Fruit fly (Drosophila melanogaster) whole organism, embryonic: ENCODE data around the gene Oatp33Eb.

ENCODE experiments used
- Atf3 ChIP-seq: fragments of 200-800 bp; sonication (Bioruptor generic); optimal IDR thresholded peaks from 3 replicates; lab custom pipeline; 2016; ENCODE audit warnings: missing biosample characterization, missing genetic modification characterization
- CG10366 ChIP-seq: fragments of 200-800 bp; sonication (Bioruptor generic); IDR thresholded peaks from 2 replicates; pipeline ENCODE4 v1.3.6; 2022; ENCODE audit warnings: missing biosample characterization, missing genetic modification characterization
- CG13775 ChIP-seq: fragments of 200-800 bp; sonication (Bioruptor generic); optimal IDR thresholded peaks from 3 replicates; lab custom pipeline; 2017; ENCODE audit warnings: missing biosample characterization, mild to moderate bottlenecking, missing genetic modification characterization
- CG16813 ChIP-seq: fragments of 200-800 bp; sonication (Bioruptor generic); IDR thresholded peaks from 3 replicates; pipeline ENCODE4 v1.3.6; 2022; ENCODE audit warnings: missing biosample characterization, missing genetic modification characterization; ENCODE audit not compliant: partially characterized antibody
- CG17359 ChIP-seq: fragments of 200-800 bp; sonication (Bioruptor generic); optimal IDR thresholded peaks from 3 replicates; lab custom pipeline; 2018; ENCODE audit warnings: missing biosample characterization, mild to moderate bottlenecking, missing genetic modification characterization, moderate library complexity
- CG17802 ChIP-seq: fragments of 200-800 bp; sonication (Bioruptor generic); optimal IDR thresholded peaks from 2 replicates; lab custom pipeline; 2018; ENCODE audit warnings: missing biosample characterization, mild to moderate bottlenecking, missing genetic modification characterization, moderate library complexity
- CG17829 ChIP-seq: fragments of 200-800 bp; optimal IDR thresholded peaks from 2 replicates; lab custom pipeline; 2019; ENCODE audit warnings: missing biosample characterization, mild to moderate bottlenecking, missing genetic modification characterization, moderate library complexity
- CG17912 ChIP-seq: fragments of 200-800 bp; sonication (Bioruptor generic); optimal IDR thresholded peaks from 2 replicates; lab custom pipeline; 2018; ENCODE audit warnings: missing biosample characterization, mild to moderate bottlenecking, missing genetic modification characterization
- CG3065 ChIP-seq: fragments of 200-800 bp; sonication (Bioruptor generic); optimal IDR thresholded peaks from 2 replicates; lab custom pipeline; 2016; ENCODE audit warnings: missing biosample characterization, missing genetic modification characterization
- CG31365 ChIP-seq: fragments of 200-800 bp; sonication (Bioruptor generic); optimal IDR thresholded peaks from 2 replicates; lab custom pipeline; 2018; ENCODE audit warnings: missing biosample characterization, mild to moderate bottlenecking, missing genetic modification characterization
- CG34422 ChIP-seq: fragments of 200-800 bp; sonication (Bioruptor generic); IDR thresholded peaks from 3 replicates; pipeline ENCODE4 v1.3.6; 2022; ENCODE audit warnings: missing biosample characterization, missing genetic modification characterization
- CG3995 ChIP-seq: fragments of 200-800 bp; sonication (Bioruptor generic); optimal IDR thresholded peaks from 3 replicates; lab custom pipeline; 2016; ENCODE audit warnings: missing biosample characterization, missing genetic modification characterization
- CG4282 ChIP-seq: fragments of 200-800 bp; sonication (Bioruptor generic); optimal IDR thresholded peaks from 2 replicates; lab custom pipeline; 2016; ENCODE audit warnings: missing biosample characterization, missing genetic modification characterization
- CG4707 ChIP-seq: fragments of 200-800 bp; sonication (Bioruptor generic); optimal IDR thresholded peaks from 2 replicates; lab custom pipeline; 2018; ENCODE audit warnings: missing biosample characterization, mild to moderate bottlenecking, missing genetic modification characterization, moderate library complexity
- CG5953 ChIP-seq: fragments of 200-800 bp; sonication (Bioruptor generic); IDR thresholded peaks from 2 replicates; pipeline ENCODE4 v1.3.6; 2022; ENCODE audit warnings: missing biosample characterization, missing genetic modification characterization
- CG6791 ChIP-seq: fragments of 200-800 bp; sonication (Bioruptor generic); IDR thresholded peaks from 3 replicates; pipeline ENCODE4 v1.3.6; 2022; ENCODE audit warnings: missing biosample characterization, missing genetic modification characterization; ENCODE audit not compliant: partially characterized antibody
- CG7357 ChIP-seq: fragments of 200-800 bp; sonication (Bioruptor generic); IDR thresholded peaks from 3 replicates; pipeline ENCODE4 v1.3.6; 2022; ENCODE audit warnings: missing biosample characterization, missing genetic modification characterization
- CG7928 ChIP-seq: fragments of 200-800 bp; sonication (Bioruptor generic); optimal IDR thresholded peaks from 2 replicates; lab custom pipeline; 2017; ENCODE audit warnings: missing biosample characterization, mild to moderate bottlenecking, missing genetic modification characterization
- CG8290 ChIP-seq, 3 experiments: fragments of 200-800 bp; sonication (Bioruptor generic); optimal IDR thresholded peaks; 2 replicates each; lab custom pipeline; 2016 to 2019; ENCODE audit warnings: missing biosample characterization in 3 of 3, missing genetic modification characterization in 3 of 3, mild to moderate bottlenecking in 2 of 3, moderate library complexity in 1 of 3
- CG8388 ChIP-seq: fragments of 200-800 bp; sonication (Bioruptor generic); optimal IDR thresholded peaks from 2 replicates; lab custom pipeline; 2019; ENCODE audit warnings: missing biosample characterization, mild to moderate bottlenecking, missing genetic modification characterization, moderate library complexity
- CTCF ChIP-seq: fragments of 200-800 bp; sonication (Bioruptor generic); optimal IDR thresholded peaks from 2 replicates; lab custom pipeline; 2017; ENCODE audit warnings: missing biosample characterization, mild to moderate bottlenecking, missing genetic modification characterization, moderate library complexity
- Deaf1 ChIP-seq: fragments of 200-800 bp; optimal IDR thresholded peaks from 3 replicates; lab custom pipeline; 2019; ENCODE audit warnings: missing biosample characterization, mild to moderate bottlenecking, missing genetic modification characterization, moderate library complexity
- Dp ChIP-seq: fragments of 200-800 bp; sonication (Bioruptor generic); optimal IDR thresholded peaks from 2 replicates; lab custom pipeline; 2018; ENCODE audit warnings: missing biosample characterization, mild to moderate bottlenecking, missing genetic modification characterization, moderate library complexity
- Elba2 ChIP-seq: fragments of 200-800 bp; sonication (Bioruptor generic); optimal IDR thresholded peaks from 3 replicates; lab custom pipeline; 2016; ENCODE audit warnings: missing biosample characterization, missing genetic modification characterization
- HHEX ChIP-seq: fragments of 200-800 bp; sonication (Bioruptor generic); optimal IDR thresholded peaks from 3 replicates; lab custom pipeline; 2017; ENCODE audit warnings: missing biosample characterization, mild to moderate bottlenecking, missing genetic modification characterization, missing genetic modification reagents
- Lim3 ChIP-seq: fragments of 200-800 bp; sonication (Bioruptor generic); IDR thresholded peaks from 2 replicates; pipeline ENCODE4 v1.3.6; 2022; ENCODE audit warnings: missing biosample characterization, missing genetic modification characterization
- Neu2 ChIP-seq: fragments of 200-800 bp; sonication (Bioruptor generic); optimal IDR thresholded peaks from 3 replicates; lab custom pipeline; 2016; ENCODE audit warnings: missing biosample characterization, missing genetic modification characterization, borderline replicate concordance
- NfI ChIP-seq: fragments of 200-800 bp; sonication (Bioruptor generic); optimal IDR thresholded peaks from 3 replicates; lab custom pipeline; 2018; ENCODE audit warnings: missing biosample characterization, mild to moderate bottlenecking, missing genetic modification characterization, moderate library complexity
- Pdp1 ChIP-seq, 2 experiments: fragments of 200-800 bp; sonication (Bioruptor generic); optimal IDR thresholded peaks; 3 replicates each; lab custom pipeline; 2016; ENCODE audit warnings: missing biosample characterization in 2 of 2, missing genetic modification characterization in 2 of 2, mild to moderate bottlenecking in 1 of 2, moderate library complexity in 1 of 2
- Sry-β ChIP-seq: fragments of 200-800 bp; sonication (Bioruptor generic); optimal IDR thresholded peaks from 2 replicates; lab custom pipeline; 2018; ENCODE audit warnings: missing biosample characterization, mild to moderate bottlenecking, missing genetic modification characterization, moderate library complexity
- Ssrp ChIP-seq: fragments of 200-800 bp; sonication (Bioruptor generic); optimal IDR thresholded peaks from 2 replicates; lab custom pipeline; 2018; ENCODE audit warnings: missing biosample characterization, mild to moderate bottlenecking, missing genetic modification characterization, moderate library complexity
- Tbp ChIP-seq: fragments of >200 bp; optimal IDR thresholded peaks from 2 replicates; lab custom pipeline; 2018; ENCODE audit warnings: missing biosample characterization, missing genetic modification characterization
- Usf ChIP-seq: fragments of 200-800 bp; sonication (Bioruptor generic); optimal IDR thresholded peaks from 2 replicates; lab custom pipeline; 2017; ENCODE audit warnings: missing genotype, missing biosample characterization, missing genetic modification characterization
- btn ChIP-seq: fragments of 200-800 bp; sonication (Bioruptor generic); optimal IDR thresholded peaks from 2 replicates; lab custom pipeline; 2016; ENCODE audit warnings: missing biosample characterization, missing genetic modification characterization
- danr ChIP-seq: fragments of 200-800 bp; sonication (Bioruptor generic); IDR thresholded peaks from 2 replicates; pipeline ENCODE4 v1.3.6; 2022; ENCODE audit warnings: missing biosample characterization, missing genetic modification characterization
- emc ChIP-seq: fragments of 200-800 bp; sonication (Bioruptor generic); optimal IDR thresholded peaks from 2 replicates; lab custom pipeline; 2016; ENCODE audit warnings: missing biosample characterization, missing genetic modification characterization
- ftz-f1 ChIP-seq: fragments of 200-800 bp; sonication (Bioruptor generic); optimal IDR thresholded peaks from 2 replicates; lab custom pipeline; 2016; ENCODE audit warnings: missing biosample characterization, missing genetic modification characterization
- grau ChIP-seq: fragments of 200-800 bp; optimal IDR thresholded peaks from 3 replicates; lab custom pipeline; 2019; ENCODE audit warnings: missing biosample characterization, mild to moderate bottlenecking, missing genetic modification characterization, moderate library complexity
- hb ChIP-seq: fragments of 200-800 bp; sonication (Bioruptor generic); IDR thresholded peaks from 3 replicates; pipeline ENCODE4 v1.3.6; 2022; ENCODE audit warnings: missing biosample characterization, missing genetic modification characterization; ENCODE audit not compliant: partially characterized antibody
- her ChIP-seq: fragments of 200-800 bp; sonication (Bioruptor generic); optimal IDR thresholded peaks from 2 replicates; lab custom pipeline; 2016; ENCODE audit warnings: missing biosample characterization, missing genetic modification characterization
- jigr1 ChIP-seq: fragments of 200-800 bp; sonication (Bioruptor generic); IDR thresholded peaks from 3 replicates; pipeline ENCODE4 v1.3.6; 2022; ENCODE audit warnings: missing biosample characterization, missing genetic modification characterization
- klu ChIP-seq: fragments of 200-800 bp; sonication (Bioruptor generic); IDR thresholded peaks from 2 replicates; pipeline ENCODE4 v1.3.6; 2022; ENCODE audit warnings: missing biosample characterization, missing genetic modification characterization
- maf-S ChIP-seq: fragments of 200-800 bp; sonication (Bioruptor generic); optimal IDR thresholded peaks from 2 replicates; lab custom pipeline; 2016; ENCODE audit warnings: missing biosample characterization, missing genetic modification characterization
- nom ChIP-seq: fragments of 200-800 bp; sonication (Bioruptor generic); optimal IDR thresholded peaks from 2 replicates; lab custom pipeline; 2017; ENCODE audit warnings: missing biosample characterization, missing genetic modification characterization, mild to moderate bottlenecking, moderate library complexity, missing genetic modification reagents
- oc ChIP-seq: fragments of 200-800 bp; sonication (Bioruptor generic); optimal IDR thresholded peaks from 2 replicates; lab custom pipeline; 2018; ENCODE audit warnings: missing biosample characterization, mild to moderate bottlenecking, missing genetic modification characterization, moderate library complexity
- onecut ChIP-seq: fragments of 200-800 bp; sonication (Bioruptor generic); IDR thresholded peaks from 2 replicates; pipeline ENCODE4 v1.3.6; 2022; ENCODE audit warnings: missing biosample characterization, missing genetic modification characterization
- tgo ChIP-seq: fragments of 200-800 bp; sonication (Bioruptor generic); IDR thresholded peaks from 3 replicates; pipeline ENCODE4 v1.3.6; 2022; ENCODE audit warnings: missing biosample characterization, missing genetic modification characterization
- tna ChIP-seq: fragments of 200-800 bp; sonication (Bioruptor generic); IDR thresholded peaks from 2 replicates; pipeline ENCODE4 v1.3.6; 2022; ENCODE audit warnings: missing biosample characterization, missing genetic modification characterization; ENCODE audit not compliant: partially characterized antibody
- twi ChIP-seq: fragments of 200-800 bp; optimal IDR thresholded peaks from 2 replicates; lab custom pipeline; 2019; ENCODE audit warnings: missing biosample characterization, mild to moderate bottlenecking, missing genetic modification characterization, moderate library complexity
- unpg ChIP-seq: fragments of 200-800 bp; sonication (Bioruptor generic); optimal IDR thresholded peaks from 3 replicates; lab custom pipeline; 2018; ENCODE audit warnings: missing biosample characterization, mild to moderate bottlenecking, missing genetic modification characterization, moderate library complexity
- wor ChIP-seq: fragments of 200-800 bp; sonication (Bioruptor generic); IDR thresholded peaks from 2 replicates; pipeline ENCODE4 v1.3.6; 2022; ENCODE audit warnings: missing biosample characterization, missing genetic modification characterization
- zfh2 ChIP-seq: fragments of 200-800 bp; sonication (Bioruptor generic); optimal IDR thresholded peaks from 2 replicates; lab custom pipeline; 2016; ENCODE audit warnings: missing biosample characterization, missing genetic modification characterization

The Oatp33Eb gene

dm6 chr2L:12498538-12498937 lies 50.3 kb downstream of the Oatp33Eb start (continued):
- TF ChIP-seq CG4707 (GFP tag; lab: Kevin White, UChicago) (peak; percentile 50), CG17802 (tag; lab: Kevin White, UChicago) (no peak), maf-S (GFP tag; lab: Kevin White, UChicago) (no peak), Pdp1 (GFP tag; optimal IDR thresholded peaks at IDR 0.05; lab: Kevin White, UChicago) (peak in 1 of 2 experiments; percentile 14), CG10366 (GFP tag; lab: Robert Waterston, UW) (peak; percentile 27; the same call in 1 of the 2 replicates), grau (tag; lab: Kevin White, UChicago) (no peak), Atf3 (no peak), CG6791 (GFP tag; lab: Robert Waterston, UW) (no peak), CG17829 (no peak), wor (GFP tag; lab: Robert Waterston, UW) (no peak), klu (no peak), btn (no peak), zfh2 (GFP tag; lab: Kevin White, UChicago) (no peak), nom (GFP tag; lab: Kevin White, UChicago) (peak; percentile 28), CG3065 (GFP tag; lab: Kevin White, UChicago) (no peak), CG17912 (GFP tag; lab: Kevin White, UChicago) (no peak), CG34422 (GFP tag; lab: Robert Waterston, UW) (no peak), CG3995 (GFP tag; lab: Kevin White, UChicago) (no peak), HHEX (GFP tag; lab: Kevin White, UChicago) (peak; percentile 44), CG8290 (GFP tag; optimal IDR thresholded peaks at IDR 0.05; lab: Kevin White, UChicago) (no peak), CG8290 (tag; optimal IDR thresholded peaks at IDR 0.05; lab: Kevin White, UChicago) (peak; percentile 56 to 57), CG7357 (GFP tag; lab: Robert Waterston, UW) (no peak), hb (no peak), her (no peak), tna (no peak), jigr1 (no peak), CG17359 (tag; lab: Kevin White, UChicago) (peak; percentile 23), twi (tag; lab: Kevin White, UChicago) (no peak), danr (no peak), NfI (GFP tag; lab: Kevin White, UChicago) (peak; percentile 16), CG31365 (tag; lab: Kevin White, UChicago) (no peak), Usf (GFP tag; lab: Kevin White, UChicago) (no peak), Sry-β (GFP tag; lab: Kevin White, UChicago) (no peak), Deaf1 (no peak), Lim3 (GFP tag; lab: Robert Waterston, UW) (no peak), Neu2 (GFP tag; lab: Kevin White, UChicago) (no peak), CG7928 (GFP tag; lab: Kevin White, UChicago) (no peak), CG5953 (GFP tag; lab: Robert Waterston, UW) (no peak), oc (tag; lab: Kevin White, UChicago) (peak; percentile 26), onecut (GFP tag; lab: Robert Waterston, UW) (peak; percentile 36), Ssrp (tag; lab: Kevin White, UChicago) (no peak), CTCF (GFP tag; lab: Kevin White, UChicago) (no peak), Elba2 (GFP tag; lab: Kevin White, UChicago) (no peak), emc (GFP tag; lab: Kevin White, UChicago) (no peak), tgo (GFP tag; lab: Robert Waterston, UW) (no peak; the same call in 2 of the 3 replicates), Tbp (GFP tag; lab: Kevin White, UChicago) (no peak), CG16813 (GFP tag; lab: Robert Waterston, UW) (no peak), unpg (GFP tag; lab: Kevin White, UChicago) (no peak), CG8388 (GFP tag; lab: Kevin White, UChicago) (no peak), Dp (GFP tag; lab: Kevin White, UChicago) (no peak), CG13775 (GFP tag; lab: Kevin White, UChicago) (no peak), CG4282 (GFP tag; lab: Kevin White, UChicago) (no peak), ftz-f1 (GFP tag; lab: Kevin White, UChicago) (no peak)
